Worm (Caenorhabditis elegans) whole organism, mixed stage, embryonic: ENCODE results near the gene gst-4.

ENCODE experiments used
- blmp-1 ChIP-seq: fragments of 150-350 bp; optimal IDR thresholded peaks from 2 replicates; lab custom pipeline; 2014; ENCODE audit warnings: missing biosample characterization, missing genetic modification characterization
- elt-3 ChIP-seq: fragments of 150-350 bp; optimal IDR thresholded peaks from 2 replicates; lab custom pipeline; 2014; ENCODE audit warnings: missing biosample characterization, missing genetic modification characterization
- nhr-12 ChIP-seq: fragments of 150-350 bp; optimal IDR thresholded peaks from 2 replicates; lab custom pipeline; 2014; ENCODE audit warnings: missing biosample characterization, missing genetic modification characterization
- nhr-237 ChIP-seq: fragments of 150-350 bp; optimal IDR thresholded peaks from 2 replicates; lab custom pipeline; 2014; ENCODE audit warnings: missing biosample characterization, missing genetic modification characterization
- pha-4 ChIP-seq: fragments of 150-350 bp; optimal IDR thresholded peaks from 2 replicates; lab custom pipeline; 2018; ENCODE audit warnings: missing biosample characterization, missing genetic modification reagents, missing genetic modification characterization
- unc-62 ChIP-seq: fragments of 150-350 bp; optimal IDR thresholded peaks from 2 replicates; lab custom pipeline; 2014; ENCODE audit warnings: missing biosample characterization, missing genetic modification reagents, missing genetic modification characterization

DNA sequence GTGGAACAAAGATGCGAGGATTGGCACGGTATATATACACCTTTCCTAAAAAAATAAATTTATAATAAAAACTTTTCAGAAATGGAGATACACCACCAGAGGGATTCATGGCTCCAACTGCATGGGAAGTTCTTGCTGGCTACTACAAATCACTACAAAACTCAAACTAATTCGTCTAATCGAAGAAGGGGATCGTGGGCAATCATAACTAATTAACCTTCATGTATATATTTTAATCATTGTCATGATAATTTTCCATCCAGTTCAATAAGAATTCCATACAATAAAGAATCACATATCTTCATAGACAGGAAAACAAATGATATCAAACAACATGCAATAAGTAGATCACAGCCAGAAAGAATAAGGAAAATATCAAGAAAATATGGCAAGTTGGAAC lies 22.1 kb downstream of the gst-4 start:
- TF ChIP-seq unc-62 (GFP tag; lab: Kevin White, UChicago) (no peak), nhr-12 (no peak), pha-4 (tag; lab: Kevin White, UChicago) (no peak), elt-3 (no peak), nhr-237 (no peak), blmp-1 (tag; lab: Kevin White, UChicago) (no peak)
